Fruit fly (Drosophila melanogaster): Measurements from ENCODE around the gene Ccm3.

The Ccm3 gene

DNA sequence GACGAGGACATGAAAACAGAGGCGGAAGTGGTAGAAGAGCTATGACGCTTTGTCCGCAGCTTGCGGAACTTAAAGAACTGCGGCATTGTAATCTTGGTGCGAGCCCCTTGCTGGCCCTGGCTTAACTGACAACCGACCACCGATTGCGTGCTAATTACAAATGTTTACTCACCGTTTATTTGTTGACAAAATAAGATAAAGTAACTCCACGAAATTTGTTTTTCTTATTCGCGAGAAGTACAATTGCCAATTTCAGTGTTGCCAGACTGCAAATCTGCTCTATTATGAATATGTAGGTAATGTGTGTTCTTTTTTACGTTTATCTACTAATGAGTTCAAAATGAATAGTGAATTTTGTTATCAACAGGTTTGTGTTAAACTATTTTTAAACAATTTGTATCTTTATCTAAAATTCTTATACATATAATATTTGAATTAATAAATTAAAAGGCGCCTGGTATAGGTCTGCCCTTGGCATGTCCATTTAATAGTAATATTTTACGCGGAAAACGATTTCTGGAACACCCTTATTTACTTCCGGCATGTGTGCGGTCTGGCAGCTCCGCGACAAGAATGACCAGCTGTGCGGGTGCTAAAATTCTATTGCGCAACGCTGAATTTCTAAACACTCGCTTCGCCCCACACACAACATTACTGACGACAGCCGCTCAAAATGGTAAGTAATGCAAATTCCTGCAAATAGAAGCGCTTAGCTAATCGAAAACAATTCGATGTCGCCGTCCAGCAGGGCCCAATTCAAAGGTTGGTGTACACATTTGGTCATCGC, 14.9 kb upstream of the Ccm3 start, which contains the start of the genes Atg4b and Hibch (continued):
- peak; percentile 92 for TF ChIP-seq CG3847 (GFP tag; IDR thresholded peaks at IDR 0.05)
- TF ChIP-seq CG7928 (GFP tag; optimal IDR thresholded peaks at IDR 0.05): peak; percentile 55
- no peak for TF ChIP-seq Hmx (GFP tag; optimal IDR thresholded peaks at IDR 0.05)
- no peak for TF ChIP-seq Doc2 (GFP tag; IDR thresholded peaks at IDR 0.05)
- TF ChIP-seq Myb (GFP tag; optimal IDR thresholded peaks at IDR 0.05): peak; percentile 15
- TF ChIP-seq CG17612 (GFP tag; IDR thresholded peaks at IDR 0.05): peak; percentile 66; the same call in 1 of the 2 replicates
- no peak for TF ChIP-seq Hmr (GFP tag; optimal IDR thresholded peaks at IDR 0.05)
- peak; percentile 82 for TF ChIP-seq CG4617 (GFP tag; optimal IDR thresholded peaks at IDR 0.05; ENCODE audit: borderline replicate concordance)
- TF ChIP-seq cwo (GFP tag; optimal IDR thresholded peaks at IDR 0.05): peak; percentile 79
- peak; percentile 48 to 91 for TF ChIP-seq crp (GFP tag; optimal IDR thresholded peaks at IDR 0.05)
- TF ChIP-seq PHDP (tag; optimal IDR thresholded peaks at IDR 0.05): peak; percentile 82
- TF ChIP-seq ro (GFP tag; IDR thresholded peaks at IDR 0.05): peak; percentile 20; the same call in 1 of the 2 replicates
- TF ChIP-seq exex (tag; optimal IDR thresholded peaks at IDR 0.05): peak; percentile 87
- TF ChIP-seq CG15514 (GFP tag; optimal IDR thresholded peaks at IDR 0.05): peak; percentile 84
- peak; percentile 58 for TF ChIP-seq Hsf (GFP tag; optimal IDR thresholded peaks at IDR 0.05)
- no peak for TF ChIP-seq CG15011 (GFP tag; optimal IDR thresholded peaks at IDR 0.05)
- TF ChIP-seq CG16815 (GFP tag; optimal IDR thresholded peaks at IDR 0.05): peak; percentile 78
- TF ChIP-seq zfh2 (GFP tag; optimal IDR thresholded peaks at IDR 0.05): peak; percentile 69
- TF ChIP-seq CG18764 (GFP tag; optimal IDR thresholded peaks at IDR 0.05): peak; percentile 73
- peak; percentile 18 for TF ChIP-seq schlank (tag; optimal IDR thresholded peaks at IDR 0.05)
- no peak for TF ChIP-seq CG14965 (GFP tag; optimal IDR thresholded peaks at IDR 0.05; ENCODE audit: borderline replicate concordance)
- peak; percentile 78 for TF ChIP-seq HLH3B (GFP tag; IDR thresholded peaks at IDR 0.05)
- TF ChIP-seq Dbx (GFP tag; IDR thresholded peaks at IDR 0.05): peak; percentile 81
- TF ChIP-seq CG6791 (GFP tag; IDR thresholded peaks at IDR 0.05; ENCODE audit: partially characterized antibody): no peak
- TF ChIP-seq Blimp-1 (GFP tag; optimal IDR thresholded peaks at IDR 0.05): peak; percentile 76
- TF ChIP-seq CG16813 (GFP tag; IDR thresholded peaks at IDR 0.05; ENCODE audit: partially characterized antibody): no peak
- 0 out of 3 replicates have a peak, but pooled peaks have one; percentile 20 for TF ChIP-seq knrl (GFP tag; IDR thresholded peaks at IDR 0.05; ENCODE audit: partially characterized antibody)
- no peak for TF ChIP-seq abd-A (tag; optimal IDR thresholded peaks at IDR 0.05)
- TF ChIP-seq H2.0 (GFP tag; IDR thresholded peaks at IDR 0.05): peak; percentile 60
- no peak for TF ChIP-seq CG10565 (GFP tag; optimal IDR thresholded peaks at IDR 0.05)
- peak; percentile 27 for TF ChIP-seq MTF-1 (GFP tag; optimal IDR thresholded peaks at IDR 0.05; ENCODE audit: borderline replicate concordance)
- peak; percentile 46 for TF ChIP-seq CG10431 (GFP tag; optimal IDR thresholded peaks at IDR 0.05)
- TF ChIP-seq unc-4 (GFP tag; IDR thresholded peaks at IDR 0.05; ENCODE audit: partially characterized antibody): no peak
- no peak for TF ChIP-seq Mes4 (GFP tag; optimal IDR thresholded peaks at IDR 0.05)
- peak; percentile 74; the same call in 2 of the 3 replicates for TF ChIP-seq ci (GFP tag; IDR thresholded peaks at IDR 0.05)
- peak; percentile 82 for TF ChIP-seq CG1602 (GFP tag; optimal IDR thresholded peaks at IDR 0.05)
- peak; percentile 62 for TF ChIP-seq CG32772 (GFP tag; IDR thresholded peaks at IDR 0.05)
- TF ChIP-seq CG12744 (GFP tag; optimal IDR thresholded peaks at IDR 0.05): no peak
- peak; percentile 63; the same call in 2 of the 3 replicates for TF ChIP-seq CG14050 (GFP tag; IDR thresholded peaks at IDR 0.05)
- no peak for TF ChIP-seq crol (GFP tag; IDR thresholded peaks at IDR 0.05)
- peak; percentile 73 for TF ChIP-seq Mrtf (GFP tag; IDR thresholded peaks at IDR 0.05)
- TF ChIP-seq CG17385 (GFP tag; optimal IDR thresholded peaks at IDR 0.05): peak; percentile 64
- peak; percentile 29; the same call in 1 of the 2 replicates for TF ChIP-seq peb (GFP tag; IDR thresholded peaks at IDR 0.05)
- peak; percentile 86 for TF ChIP-seq bcd (GFP tag; optimal IDR thresholded peaks at IDR 0.05)
- TF ChIP-seq sens-2 (GFP tag; IDR thresholded peaks at IDR 0.05): 0 out of 2 replicates have a peak, but pooled peaks have one; percentile 26
- no peak for TF ChIP-seq Dip2 (GFP tag; IDR thresholded peaks at IDR 0.05)
- TF ChIP-seq CoRest (tag; optimal IDR thresholded peaks at IDR 0.05): peak; percentile 93
- TF ChIP-seq CG11093 (GFP tag; IDR thresholded peaks at IDR 0.05): peak; percentile 73; the same call in 2 of the 3 replicates
